Fruit fly (Drosophila melanogaster) whole organism, embryonic: Measurements from ENCODE around the gene Fatp1.

Source experiments
- CG10462 ChIP-seq: fragments of 200-800 bp; sonication (Bioruptor generic); optimal IDR thresholded peaks from 2 replicates; lab custom pipeline; 2016; ENCODE audit warnings: missing biosample characterization, missing genetic modification characterization
- CG11560 ChIP-seq: fragments of 200-800 bp; sonication (Bioruptor generic); IDR thresholded peaks from 3 replicates; pipeline ENCODE4 v1.3.6; 2022; ENCODE audit warnings: missing biosample characterization, missing genetic modification characterization
- CG13624 ChIP-seq: fragments of 200-800 bp; sonication (Bioruptor generic); optimal IDR thresholded peaks from 2 replicates; lab custom pipeline; 2016; ENCODE audit warnings: missing biosample characterization, missing genetic modification characterization
- CG16779 ChIP-seq: fragments of 200-800 bp; sonication (Bioruptor generic); IDR thresholded peaks from 2 replicates; pipeline ENCODE4 v1.3.6; 2022; ENCODE audit warnings: missing biosample characterization, missing genetic modification characterization
- CG17186 ChIP-seq: fragments of 200-800 bp; sonication (Bioruptor generic); optimal IDR thresholded peaks from 3 replicates; lab custom pipeline; 2017; ENCODE audit warnings: missing biosample characterization, missing genetic modification reagents, missing genetic modification characterization
- CG17359 ChIP-seq: fragments of 200-800 bp; sonication (Bioruptor generic); optimal IDR thresholded peaks from 3 replicates; lab custom pipeline; 2018; ENCODE audit warnings: missing biosample characterization, mild to moderate bottlenecking, missing genetic modification characterization, moderate library complexity
- CG17912 ChIP-seq: fragments of 200-800 bp; sonication (Bioruptor generic); optimal IDR thresholded peaks from 2 replicates; lab custom pipeline; 2018; ENCODE audit warnings: missing biosample characterization, mild to moderate bottlenecking, missing genetic modification characterization
- CG18011 ChIP-seq: fragments of 200-800 bp; sonication (Bioruptor generic); optimal IDR thresholded peaks from 2 replicates; lab custom pipeline; 2017; ENCODE audit warnings: missing biosample characterization, missing genetic modification characterization, mild to moderate bottlenecking, moderate library complexity, missing genotype
- CG1832 ChIP-seq: fragments of 200-800 bp; sonication (Bioruptor generic); optimal IDR thresholded peaks from 2 replicates; lab custom pipeline; 2017; ENCODE audit warnings: missing biosample characterization, mild to moderate bottlenecking, missing genetic modification characterization, inconsistent platforms
- CG31365 ChIP-seq: fragments of 200-800 bp; sonication (Bioruptor generic); optimal IDR thresholded peaks from 2 replicates; lab custom pipeline; 2018; ENCODE audit warnings: missing biosample characterization, mild to moderate bottlenecking, missing genetic modification characterization
- CG31441 ChIP-seq: fragments of 200-800 bp; sonication (Bioruptor generic); IDR thresholded peaks from 2 replicates; pipeline ENCODE4 v1.3.6; 2022; ENCODE audit warnings: missing biosample characterization, missing genetic modification characterization
- CG42726 ChIP-seq: fragments of 200-800 bp; sonication (Bioruptor generic); IDR thresholded peaks from 2 replicates; pipeline ENCODE4 v1.3.6; 2022; ENCODE audit warnings: missing biosample characterization, missing genetic modification characterization; ENCODE audit not compliant: partially characterized antibody
- CG4424 ChIP-seq: fragments of 200-800 bp; sonication (Bioruptor generic); optimal IDR thresholded peaks from 3 replicates; lab custom pipeline; 2016; ENCODE audit warnings: missing biosample characterization, missing genetic modification characterization
- CG6791 ChIP-seq: fragments of 200-800 bp; sonication (Bioruptor generic); IDR thresholded peaks from 3 replicates; pipeline ENCODE4 v1.3.6; 2022; ENCODE audit warnings: missing biosample characterization, missing genetic modification characterization; ENCODE audit not compliant: partially characterized antibody
- CG6813 ChIP-seq: fragments of 200-800 bp; sonication (Bioruptor generic); optimal IDR thresholded peaks from 2 replicates; lab custom pipeline; 2017; ENCODE audit warnings: missing biosample characterization, missing genetic modification characterization, mild to moderate bottlenecking, moderate library complexity, missing genetic modification reagents
- CG8290 ChIP-seq, 3 experiments: fragments of 200-800 bp; sonication (Bioruptor generic); optimal IDR thresholded peaks; 2 replicates each; lab custom pipeline; 2016 to 2019; ENCODE audit warnings: missing biosample characterization in 3 of 3, missing genetic modification characterization in 3 of 3, mild to moderate bottlenecking in 2 of 3, moderate library complexity in 1 of 3
- CrebB ChIP-seq: fragments of 200-800 bp; sonication (Bioruptor generic); optimal IDR thresholded peaks from 3 replicates; lab custom pipeline; 2018; ENCODE audit warnings: missing biosample characterization, mild to moderate bottlenecking, missing genetic modification characterization
- Dp ChIP-seq: fragments of 200-800 bp; sonication (Bioruptor generic); optimal IDR thresholded peaks from 2 replicates; lab custom pipeline; 2018; ENCODE audit warnings: missing biosample characterization, mild to moderate bottlenecking, missing genetic modification characterization, moderate library complexity
- E2f1 ChIP-seq: fragments of 200-800 bp; sonication (Bioruptor generic); IDR thresholded peaks from 2 replicates; pipeline ENCODE4 v1.3.6; 2022; ENCODE audit warnings: missing biosample characterization, missing genetic modification characterization
- Eip74EF ChIP-seq, 2 experiments: fragments of 200-800 bp in 1 of 2; fragments of >200 bp in 1 of 2; sonication (Bioruptor generic) in 1 of 2; optimal IDR thresholded peaks; 2 replicates each; lab custom pipeline; 2017 to 2019; ENCODE audit warnings: missing biosample characterization in 2 of 2, missing genetic modification characterization in 2 of 2, mild to moderate bottlenecking in 1 of 2, moderate library complexity in 1 of 2
- Elba2 ChIP-seq: fragments of 200-800 bp; sonication (Bioruptor generic); optimal IDR thresholded peaks from 3 replicates; lab custom pipeline; 2016; ENCODE audit warnings: missing biosample characterization, missing genetic modification characterization
- HHEX ChIP-seq: fragments of 200-800 bp; sonication (Bioruptor generic); optimal IDR thresholded peaks from 3 replicates; lab custom pipeline; 2017; ENCODE audit warnings: missing biosample characterization, mild to moderate bottlenecking, missing genetic modification characterization, missing genetic modification reagents
- Hr78 ChIP-seq, 2 experiments: fragments of 200-800 bp in 1 of 2; fragments of >200 bp in 1 of 2; sonication (Bioruptor generic) in 1 of 2; optimal IDR thresholded peaks; 2 replicates each; lab custom pipeline; 2017 to 2019; ENCODE audit warnings: missing biosample characterization in 2 of 2, missing genetic modification characterization in 2 of 2, mild to moderate bottlenecking in 1 of 2, moderate library complexity in 1 of 2
- MTF-1 ChIP-seq: fragments of 200-800 bp; sonication (Bioruptor generic); optimal IDR thresholded peaks from 2 replicates; lab custom pipeline; 2018; ENCODE audit warnings: missing biosample characterization, mild to moderate bottlenecking, missing genetic modification characterization, borderline replicate concordance
- Myb ChIP-seq: fragments of 200-800 bp; sonication (Bioruptor generic); optimal IDR thresholded peaks from 2 replicates; lab custom pipeline; 2016; ENCODE audit warnings: missing biosample characterization, missing genetic modification characterization
- Nf-YB ChIP-seq: fragments of 200-800 bp; sonication (Bioruptor generic); optimal IDR thresholded peaks from 3 replicates; lab custom pipeline; 2019; ENCODE audit warnings: missing biosample characterization, mild to moderate bottlenecking, missing genetic modification characterization, moderate library complexity
- Pdp1 ChIP-seq, 2 experiments: fragments of 200-800 bp; sonication (Bioruptor generic); optimal IDR thresholded peaks; 3 replicates each; lab custom pipeline; 2016; ENCODE audit warnings: missing biosample characterization in 2 of 2, missing genetic modification characterization in 2 of 2, mild to moderate bottlenecking in 1 of 2, moderate library complexity in 1 of 2
- Taf1 ChIP-seq: fragments of 200-800 bp; sonication (Bioruptor generic); IDR thresholded peaks from 2 replicates; pipeline ENCODE4 v1.3.6; 2022; ENCODE audit warnings: missing biosample characterization, missing genetic modification characterization
- Tbp ChIP-seq: fragments of >200 bp; optimal IDR thresholded peaks from 2 replicates; lab custom pipeline; 2018; ENCODE audit warnings: missing biosample characterization, missing genetic modification characterization
- Trl ChIP-seq, 3 experiments: fragments of >200 bp in 2 of 3; fragments of 200-800 bp in 1 of 3; sonication (Bioruptor generic) in 1 of 3; optimal IDR thresholded peaks; 2 replicates in 1 of 3; 3 replicates in 2 of 3; lab custom pipeline; 2016 to 2017; ENCODE audit warnings: missing biosample characterization in 1 of 3, missing genetic modification characterization in 1 of 3
- YL-1 ChIP-seq: fragments of 200-800 bp; sonication (Bioruptor generic); optimal IDR thresholded peaks from 3 replicates; lab custom pipeline; 2017; ENCODE audit warnings: missing biosample characterization, mild to moderate bottlenecking, missing genetic modification characterization
- bbx ChIP-seq: fragments of 200-800 bp; sonication (Bioruptor generic); IDR thresholded peaks from 2 replicates; pipeline ENCODE4 v1.3.6; 2022; ENCODE audit warnings: missing biosample characterization, missing genetic modification characterization; ENCODE audit not compliant: partially characterized antibody
- ci ChIP-seq: fragments of 200-800 bp; sonication (Bioruptor generic); IDR thresholded peaks from 3 replicates; pipeline ENCODE4 v1.3.6; 2022; ENCODE audit warnings: missing biosample characterization, missing genetic modification characterization
- dm ChIP-seq: fragments of 200-800 bp; sonication (Bioruptor generic); optimal IDR thresholded peaks from 3 replicates; lab custom pipeline; 2016; ENCODE audit warnings: missing biosample characterization, missing genetic modification characterization
- inv ChIP-seq: fragments of 200-800 bp; sonication (Bioruptor generic); IDR thresholded peaks from 2 replicates; pipeline ENCODE4 v1.3.6; 2022; ENCODE audit warnings: missing biosample characterization, missing genetic modification characterization; ENCODE audit not compliant: partially characterized antibody
- jing ChIP-seq: fragments of 200-800 bp; sonication (Bioruptor generic); optimal IDR thresholded peaks from 2 replicates; lab custom pipeline; 2018; ENCODE audit warnings: missing biosample characterization, mild to moderate bottlenecking, missing genetic modification characterization
- ken ChIP-seq: fragments of 200-800 bp; sonication (Bioruptor generic); IDR thresholded peaks from 3 replicates; pipeline ENCODE4 v1.3.6; 2022; ENCODE audit warnings: missing biosample characterization, missing genetic modification characterization
- knrl ChIP-seq: fragments of 200-800 bp; sonication (Bioruptor generic); IDR thresholded peaks from 3 replicates; pipeline ENCODE4 v1.3.6; 2022; ENCODE audit warnings: missing biosample characterization, missing genetic modification characterization; ENCODE audit not compliant: partially characterized antibody
- lov ChIP-seq, 2 experiments: fragments of 200-800 bp in 1 of 2; fragments of >200 bp in 1 of 2; sonication (Bioruptor generic) in 1 of 2; IDR thresholded peaks in 1 of 2; optimal IDR thresholded peaks in 1 of 2; 2 replicates in 1 of 2; 3 replicates in 1 of 2; pipeline versions ENCODE4 v1.3.6 to Lab custom; 2017 to 2022; ENCODE audit warnings: missing biosample characterization in 1 of 2, missing genetic modification characterization in 1 of 2
- luna ChIP-seq: fragments of 200-800 bp; sonication (Bioruptor generic); optimal IDR thresholded peaks from 2 replicates; lab custom pipeline; 2016; ENCODE audit warnings: missing biosample characterization, missing genetic modification characterization
- mam ChIP-seq: fragments of 200-800 bp; sonication (Bioruptor generic); optimal IDR thresholded peaks from 3 replicates; lab custom pipeline; 2016; ENCODE audit warnings: missing biosample characterization, missing genetic modification characterization
- odd ChIP-seq: fragments of 200-800 bp; sonication (Bioruptor generic); optimal IDR thresholded peaks from 2 replicates; lab custom pipeline; 2017; ENCODE audit warnings: missing biosample characterization, mild to moderate bottlenecking, missing genetic modification characterization
- sna ChIP-seq: fragments of 200-800 bp; sonication (Bioruptor generic); IDR thresholded peaks from 2 replicates; pipeline ENCODE4 v1.3.6; 2022; ENCODE audit warnings: missing biosample characterization, missing genetic modification characterization; ENCODE audit not compliant: partially characterized antibody
- tin ChIP-seq: fragments of 200-800 bp; sonication (Bioruptor generic); optimal IDR thresholded peaks from 3 replicates; lab custom pipeline; 2016; ENCODE audit warnings: missing biosample characterization, missing genetic modification characterization
- tna ChIP-seq: fragments of 200-800 bp; sonication (Bioruptor generic); IDR thresholded peaks from 2 replicates; pipeline ENCODE4 v1.3.6; 2022; ENCODE audit warnings: missing biosample characterization, missing genetic modification characterization; ENCODE audit not compliant: partially characterized antibody
- wek ChIP-seq: fragments of 200-800 bp; sonication (Bioruptor generic); optimal IDR thresholded peaks from 3 replicates; lab custom pipeline; 2018; ENCODE audit warnings: missing biosample characterization, mild to moderate bottlenecking, missing genetic modification characterization, moderate library complexity

The Fatp1 gene

DNA sequence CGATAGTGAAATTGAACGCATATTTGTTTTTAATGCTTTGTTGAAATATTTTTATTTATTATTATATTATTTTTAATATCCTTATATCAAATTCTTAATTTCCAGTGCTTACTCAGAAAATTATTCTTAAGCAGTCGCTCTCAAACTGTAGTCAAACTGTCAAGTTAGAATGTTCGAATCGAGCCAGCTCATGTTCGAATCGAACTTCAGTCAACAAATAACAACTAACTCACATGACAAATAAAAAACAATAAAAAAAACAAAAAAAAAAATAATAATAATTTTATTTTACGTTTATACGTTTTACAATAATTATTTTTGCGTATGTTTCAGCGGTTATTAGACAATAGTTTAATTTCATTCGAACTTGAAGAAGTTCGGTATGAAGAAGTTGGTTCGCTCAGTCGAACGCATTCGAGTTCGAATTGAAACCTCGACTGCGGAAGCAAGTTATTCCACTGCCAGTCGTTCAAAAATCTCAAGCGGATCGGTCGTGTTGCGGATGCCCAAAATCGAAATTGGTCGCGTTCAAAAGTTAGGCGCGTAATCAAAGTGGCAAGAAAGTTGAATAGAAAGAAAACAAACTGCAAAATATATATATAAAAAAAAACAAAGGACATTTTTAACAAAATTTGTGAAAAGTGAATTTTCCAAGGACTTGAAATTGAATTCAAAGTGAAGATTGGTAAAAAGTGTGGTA, 27.6 kb upstream of the Fatp1 start, which contains the start of gene Trim9 (continued):
- TF ChIP-seq luna (GFP tag; lab: Kevin White, UChicago) (no peak), CrebB (tag; lab: Kevin White, UChicago) (no peak), YL-1 (no peak), E2f1 (no peak), CG6813 (GFP tag; lab: Kevin White, UChicago) (no peak), CG13624 (GFP tag; lab: Kevin White, UChicago) (no peak), Trl (optimal IDR thresholded peaks at IDR 0.05; lab: Kevin White, UChicago) (no peak), Trl (GFP tag; optimal IDR thresholded peaks at IDR 0.05; lab: Kevin White, UChicago) (no peak), odd (no peak), knrl (GFP tag; lab: Robert Waterston, UW) (peak; percentile 14; the same call in 1 of the 3 replicates), Dp (GFP tag; lab: Kevin White, UChicago) (peak; percentile 55), Nf-YB (no peak), CG6791 (peak; percentile 11; the same call in 1 of the 3 replicates), CG11560 (tag; lab: Robert Waterston, UW) (no peak), CG31365 (no peak), mam (GFP tag; lab: Kevin White, UChicago) (no peak), tin (GFP tag; lab: Kevin White, UChicago) (no peak), CG4424 (GFP tag; lab: Kevin White, UChicago) (no peak), CG8290 (GFP tag; optimal IDR thresholded peaks at IDR 0.05; lab: Kevin White, UChicago) (no peak), CG8290 (tag; optimal IDR thresholded peaks at IDR 0.05; lab: Kevin White, UChicago) (peak in 1 of 2 experiments; percentile 29), CG17912 (GFP tag; lab: Kevin White, UChicago) (no peak), Elba2 (GFP tag; lab: Kevin White, UChicago) (no peak), CG17186 (GFP tag; lab: Kevin White, UChicago) (no peak), CG1832 (GFP tag; lab: Kevin White, UChicago) (no peak), wek (no peak), Hr78 (GFP tag; optimal IDR thresholded peaks at IDR 0.05; lab: Kevin White, UChicago) (no peak), Myb (GFP tag; lab: Kevin White, UChicago) (no peak), Tbp (GFP tag; lab: Kevin White, UChicago) (no peak), Pdp1 (GFP tag; optimal IDR thresholded peaks at IDR 0.05; lab: Kevin White, UChicago) (peak in 1 of 2 experiments; percentile 40), ci (peak; percentile 59; the same call in 1 of the 3 replicates), ken (GFP tag; lab: Robert Waterston, UW) (peak; percentile 39; the same call in 1 of the 3 replicates), CG17359 (tag; lab: Kevin White, UChicago) (no peak), CG42726 (GFP tag; lab: Robert Waterston, UW) (no peak), sna (GFP tag; lab: Robert Waterston, UW) (no peak), jing (GFP tag; lab: Kevin White, UChicago) (no peak), bbx (GFP tag; lab: Robert Waterston, UW) (no peak), inv (GFP tag; lab: Robert Waterston, UW) (no peak), dm (GFP tag; lab: Kevin White, UChicago) (no peak), tna (GFP tag; lab: Robert Waterston, UW) (no peak), lov (optimal IDR thresholded peaks at IDR 0.05; lab: Kevin White, UChicago) (no peak), lov (GFP tag; IDR thresholded peaks at IDR 0.05; lab: Robert Waterston, UW) (no peak), CG31441 (GFP tag; lab: Robert Waterston, UW) (no peak), CG10462 (GFP tag; lab: Kevin White, UChicago) (no peak), Taf1 (GFP tag; lab: Robert Waterston, UW) (no peak), CG16779 (no peak), MTF-1 (GFP tag; lab: Kevin White, UChicago) (no peak), Eip74EF (GFP tag; optimal IDR thresholded peaks at IDR 0.05; lab: Kevin White, UChicago) (peak in 1 of 2 experiments; percentile 23), CG18011 (GFP tag; lab: Kevin White, UChicago) (no peak), HHEX (GFP tag; lab: Kevin White, UChicago) (no peak)
